Fruit fly (Drosophila melanogaster) whole organism, embryonic: ENCODE data around the gene CG13252.

Experiments
- Aef1 ChIP-seq: fragments of 200-800 bp; sonication (Bioruptor generic); IDR thresholded peaks from 3 replicates; pipeline ENCODE4 v1.3.6; 2022; ENCODE audit warnings: missing biosample characterization, missing genetic modification characterization
- CG10543 ChIP-seq: fragments of 200-800 bp; sonication (Bioruptor generic); optimal IDR thresholded peaks from 3 replicates; lab custom pipeline; 2017; ENCODE audit warnings: missing biosample characterization, mild to moderate bottlenecking, missing genetic modification characterization, moderate library complexity
- CG10959 ChIP-seq: fragments of 200-800 bp; sonication (Bioruptor generic); IDR thresholded peaks from 2 replicates; pipeline ENCODE4 v1.3.6; 2022; ENCODE audit warnings: missing biosample characterization, missing genetic modification characterization
- CG13123 ChIP-seq: fragments of 200-800 bp; sonication (Bioruptor generic); optimal IDR thresholded peaks from 2 replicates; lab custom pipeline; 2016; ENCODE audit warnings: missing biosample characterization, missing genetic modification characterization
- CG13287 ChIP-seq: fragments of 200-800 bp; sonication (Bioruptor generic); IDR thresholded peaks from 2 replicates; pipeline ENCODE4 v1.3.6; 2022; ENCODE audit warnings: missing biosample characterization, missing genetic modification characterization; ENCODE audit not compliant: partially characterized antibody
- CG1529 ChIP-seq: fragments of 200-800 bp; sonication (Bioruptor generic); optimal IDR thresholded peaks from 3 replicates; lab custom pipeline; 2018; ENCODE audit warnings: missing biosample characterization, missing genetic modification characterization
- CG15696 ChIP-seq: fragments of 200-800 bp; sonication (Bioruptor generic); optimal IDR thresholded peaks from 2 replicates; lab custom pipeline; 2019; ENCODE audit warnings: missing biosample characterization, mild to moderate bottlenecking, missing genetic modification characterization, moderate library complexity
- CG17568 ChIP-seq: fragments of 200-800 bp; sonication (Bioruptor generic); optimal IDR thresholded peaks from 2 replicates; lab custom pipeline; 2018; ENCODE audit warnings: missing biosample characterization, mild to moderate bottlenecking, missing genetic modification characterization, moderate library complexity
- CG17829 ChIP-seq: fragments of 200-800 bp; optimal IDR thresholded peaks from 2 replicates; lab custom pipeline; 2019; ENCODE audit warnings: missing biosample characterization, mild to moderate bottlenecking, missing genetic modification characterization, moderate library complexity
- CG3065 ChIP-seq: fragments of 200-800 bp; sonication (Bioruptor generic); optimal IDR thresholded peaks from 2 replicates; lab custom pipeline; 2016; ENCODE audit warnings: missing biosample characterization, missing genetic modification characterization
- CG31441 ChIP-seq: fragments of 200-800 bp; sonication (Bioruptor generic); IDR thresholded peaks from 2 replicates; pipeline ENCODE4 v1.3.6; 2022; ENCODE audit warnings: missing biosample characterization, missing genetic modification characterization
- CG3407 ChIP-seq: fragments of 200-800 bp; sonication (Bioruptor generic); optimal IDR thresholded peaks from 2 replicates; lab custom pipeline; 2018; ENCODE audit warnings: missing biosample characterization, mild to moderate bottlenecking, missing genetic modification characterization
- CG34422 ChIP-seq: fragments of 200-800 bp; sonication (Bioruptor generic); IDR thresholded peaks from 3 replicates; pipeline ENCODE4 v1.3.6; 2022; ENCODE audit warnings: missing biosample characterization, missing genetic modification characterization
- CG3847 ChIP-seq: fragments of 200-800 bp; sonication (Bioruptor generic); IDR thresholded peaks from 2 replicates; pipeline ENCODE4 v1.3.6; 2022; ENCODE audit warnings: missing biosample characterization, missing genetic modification characterization
- CG4282 ChIP-seq: fragments of 200-800 bp; sonication (Bioruptor generic); optimal IDR thresholded peaks from 2 replicates; lab custom pipeline; 2016; ENCODE audit warnings: missing biosample characterization, missing genetic modification characterization
- CG6813 ChIP-seq: fragments of 200-800 bp; sonication (Bioruptor generic); optimal IDR thresholded peaks from 2 replicates; lab custom pipeline; 2017; ENCODE audit warnings: missing biosample characterization, missing genetic modification characterization, mild to moderate bottlenecking, moderate library complexity, missing genetic modification reagents
- CG7372 ChIP-seq: fragments of 200-800 bp; sonication (Bioruptor generic); IDR thresholded peaks from 2 replicates; pipeline ENCODE4 v1.3.6; 2022; ENCODE audit warnings: missing biosample characterization, missing genetic modification characterization
- CG7987 ChIP-seq: fragments of 200-800 bp; sonication (Bioruptor generic); optimal IDR thresholded peaks from 2 replicates; lab custom pipeline; 2018; ENCODE audit warnings: missing biosample characterization, mild to moderate bottlenecking, missing genetic modification characterization, moderate library complexity
- CG8290 ChIP-seq, 3 experiments: fragments of 200-800 bp; sonication (Bioruptor generic); optimal IDR thresholded peaks; 2 replicates each; lab custom pipeline; 2016 to 2019; ENCODE audit warnings: missing biosample characterization in 3 of 3, missing genetic modification characterization in 3 of 3, mild to moderate bottlenecking in 2 of 3, moderate library complexity in 1 of 3
- CrebB ChIP-seq: fragments of 200-800 bp; sonication (Bioruptor generic); optimal IDR thresholded peaks from 3 replicates; lab custom pipeline; 2018; ENCODE audit warnings: missing biosample characterization, mild to moderate bottlenecking, missing genetic modification characterization
- Dll ChIP-seq: fragments of 200-800 bp; sonication (Bioruptor generic); IDR thresholded peaks from 4 replicates; pipeline ENCODE4 v1.3.6; 2022; ENCODE audit warnings: missing biosample characterization, missing genetic modification characterization; ENCODE audit not compliant: partially characterized antibody
- Doc3 ChIP-seq: fragments of 200-800 bp; sonication (Bioruptor generic); IDR thresholded peaks from 3 replicates; pipeline ENCODE4 v1.3.6; 2022; ENCODE audit warnings: missing biosample characterization, missing genetic modification characterization; ENCODE audit not compliant: partially characterized antibody
- Dref ChIP-seq: fragments of 200-800 bp; sonication (Bioruptor generic); IDR thresholded peaks from 2 replicates; pipeline ENCODE4 v1.3.6; 2022; ENCODE audit warnings: missing biosample characterization, missing genetic modification characterization
- E2f1 ChIP-seq: fragments of 200-800 bp; sonication (Bioruptor generic); IDR thresholded peaks from 2 replicates; pipeline ENCODE4 v1.3.6; 2022; ENCODE audit warnings: missing biosample characterization, missing genetic modification characterization
- HLH4C ChIP-seq: fragments of 200-800 bp; sonication (Bioruptor generic); IDR thresholded peaks from 3 replicates; pipeline ENCODE4 v1.3.6; 2022; ENCODE audit warnings: missing biosample characterization, missing genetic modification characterization; ENCODE audit not compliant: partially characterized antibody
- Hmx ChIP-seq: fragments of 200-800 bp; sonication (Bioruptor generic); optimal IDR thresholded peaks from 2 replicates; lab custom pipeline; 2016; ENCODE audit warnings: missing biosample characterization, missing genetic modification characterization
- Lhr ChIP-seq: fragments of 200-800 bp; sonication (Bioruptor generic); optimal IDR thresholded peaks from 3 replicates; lab custom pipeline; 2017; ENCODE audit warnings: mild to moderate bottlenecking, missing biosample characterization, missing genetic modification reagents, missing genetic modification characterization
- Usf ChIP-seq: fragments of 200-800 bp; sonication (Bioruptor generic); optimal IDR thresholded peaks from 2 replicates; lab custom pipeline; 2017; ENCODE audit warnings: missing genotype, missing biosample characterization, missing genetic modification characterization
- YL-1 ChIP-seq: fragments of 200-800 bp; sonication (Bioruptor generic); optimal IDR thresholded peaks from 3 replicates; lab custom pipeline; 2017; ENCODE audit warnings: missing biosample characterization, mild to moderate bottlenecking, missing genetic modification characterization
- ab ChIP-seq: fragments of 200-800 bp; sonication (Bioruptor generic); optimal IDR thresholded peaks from 2 replicates; lab custom pipeline; 2016; ENCODE audit warnings: missing biosample characterization, missing genetic modification characterization
- br ChIP-seq: fragments of >200 bp; optimal IDR thresholded peaks from 2 replicates; lab custom pipeline; 2017
- bsh ChIP-seq, 2 experiments: fragments of 200-800 bp; sonication (Bioruptor generic); optimal IDR thresholded peaks; 2 replicates each; lab custom pipeline; 2017 to 2018; ENCODE audit warnings: mild to moderate bottlenecking in 2 of 2, missing biosample characterization in 2 of 2, missing genetic modification characterization in 2 of 2, moderate library complexity in 1 of 2
- dm ChIP-seq: fragments of 200-800 bp; sonication (Bioruptor generic); optimal IDR thresholded peaks from 3 replicates; lab custom pipeline; 2016; ENCODE audit warnings: missing biosample characterization, missing genetic modification characterization
- gem ChIP-seq: fragments of 200-800 bp; sonication (Bioruptor generic); optimal IDR thresholded peaks from 2 replicates; lab custom pipeline; 2019; ENCODE audit warnings: missing biosample characterization, mild to moderate bottlenecking, missing genetic modification characterization, moderate library complexity
- grn ChIP-seq: fragments of 200-800 bp; sonication (Bioruptor generic); optimal IDR thresholded peaks from 3 replicates; lab custom pipeline; 2017; ENCODE audit warnings: missing biosample characterization, missing genetic modification characterization
- klu ChIP-seq: fragments of 200-800 bp; sonication (Bioruptor generic); IDR thresholded peaks from 2 replicates; pipeline ENCODE4 v1.3.6; 2022; ENCODE audit warnings: missing biosample characterization, missing genetic modification characterization
- onecut ChIP-seq: fragments of 200-800 bp; sonication (Bioruptor generic); IDR thresholded peaks from 2 replicates; pipeline ENCODE4 v1.3.6; 2022; ENCODE audit warnings: missing biosample characterization, missing genetic modification characterization
- org-1 ChIP-seq: fragments of 200-800 bp; sonication (Bioruptor generic); optimal IDR thresholded peaks from 2 replicates; lab custom pipeline; 2017; ENCODE audit warnings: missing biosample characterization, missing genetic modification characterization
- otp ChIP-seq: fragments of 200-800 bp; sonication (Bioruptor generic); IDR thresholded peaks from 3 replicates; pipeline ENCODE4, ENCODE4 v1.3.6; 2022; ENCODE audit warnings: missing biosample characterization, missing genetic modification characterization
- pnt ChIP-seq: fragments of 200-800 bp; sonication (Bioruptor generic); optimal IDR thresholded peaks from 3 replicates; lab custom pipeline; 2016; ENCODE audit warnings: missing biosample characterization, missing genetic modification characterization
- prd ChIP-seq, 3 experiments: fragments of >200 bp in 2 of 3; fragments of 200-800 bp in 1 of 3; sonication (Bioruptor generic) in 1 of 3; optimal IDR thresholded peaks in 2 of 3; IDR thresholded peaks in 1 of 3; 2 replicates in 2 of 3; 3 replicates in 1 of 3; pipeline versions ENCODE4 v1.3.6 to Lab custom; 2017 to 2022; ENCODE audit warnings: missing biosample characterization in 1 of 3, missing genetic modification characterization in 1 of 3
- rib ChIP-seq: fragments of 200-800 bp; sonication (Bioruptor generic); IDR thresholded peaks from 2 replicates; pipeline ENCODE4 v1.3.6; 2022; ENCODE audit warnings: missing biosample characterization, missing genetic modification characterization
- sd ChIP-seq: fragments of 200-800 bp; sonication (Bioruptor generic); optimal IDR thresholded peaks from 3 replicates; lab custom pipeline; 2018; ENCODE audit warnings: missing biosample characterization, mild to moderate bottlenecking, missing genetic modification characterization, moderate library complexity
- sens ChIP-seq: fragments of 200-800 bp; sonication (Bioruptor generic); peaks from one replicate; lab custom pipeline; 2016; ENCODE audit warnings: missing biosample characterization, missing genetic modification characterization
- slp2 ChIP-seq: fragments of 200-800 bp; sonication (Bioruptor generic); optimal IDR thresholded peaks from 2 replicates; lab custom pipeline; 2016; ENCODE audit warnings: missing biosample characterization, missing genetic modification characterization
- sna ChIP-seq: fragments of 200-800 bp; sonication (Bioruptor generic); IDR thresholded peaks from 2 replicates; pipeline ENCODE4 v1.3.6; 2022; ENCODE audit warnings: missing biosample characterization, missing genetic modification characterization; ENCODE audit not compliant: partially characterized antibody
- trem ChIP-seq: fragments of 200-800 bp; optimal IDR thresholded peaks from 3 replicates; lab custom pipeline; 2019; ENCODE audit warnings: missing biosample characterization, mild to moderate bottlenecking, missing genetic modification characterization, moderate library complexity
- trh ChIP-seq: fragments of 200-800 bp; sonication (Bioruptor generic); optimal IDR thresholded peaks from 2 replicates; lab custom pipeline; 2016; ENCODE audit warnings: missing biosample characterization, missing genetic modification characterization
- z ChIP-seq: fragments of 200-800 bp; sonication (Bioruptor generic); IDR thresholded peaks from 3 replicates; pipeline ENCODE4 v1.3.6; 2022; ENCODE audit warnings: missing biosample characterization, missing genetic modification characterization
- zf30C ChIP-seq: fragments of 200-800 bp; sonication (Bioruptor generic); optimal IDR thresholded peaks from 3 replicates; lab custom pipeline; 2018; ENCODE audit warnings: missing biosample characterization, mild to moderate bottlenecking, missing genetic modification characterization

The CG13252 gene

DNA sequence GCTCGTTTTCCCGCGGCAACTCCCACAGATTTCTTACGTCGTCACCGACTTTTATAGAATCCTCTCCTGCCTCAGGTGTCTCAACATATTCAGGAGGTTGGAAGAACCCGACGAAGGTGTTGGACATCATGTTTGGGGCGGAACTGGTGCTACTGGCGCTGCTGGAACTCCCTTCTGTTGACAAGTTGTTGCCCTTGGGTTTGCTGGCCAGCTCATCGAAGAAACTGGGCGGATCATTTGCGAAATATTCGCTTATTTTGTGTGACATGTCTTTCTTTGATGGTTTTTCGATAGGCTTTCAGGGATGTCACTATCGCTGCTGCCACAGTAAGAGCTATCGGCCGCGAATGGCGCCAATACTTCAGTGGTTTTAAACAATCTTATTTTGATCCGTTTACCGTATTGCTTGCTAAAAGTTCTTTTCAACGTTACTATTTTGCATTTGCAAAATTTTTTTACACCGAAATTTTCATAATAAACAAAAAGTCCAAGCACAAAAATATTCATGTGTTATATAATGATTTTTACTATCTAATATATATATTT lies 57.5 kb downstream of the CG13252 start, which contains the start of gene CG11396 (continued):
- TF ChIP-seq trem = peak; percentile 40
- TF ChIP-seq CG3847 (GFP tag; lab: Robert Waterston, UW) = peak; percentile 24; the same call in 1 of the 2 replicates
- TF ChIP-seq Lhr (GFP tag; lab: Kevin White, UChicago) = no peak
- no peak for TF ChIP-seq org-1 (GFP tag; lab: Kevin White, UChicago)
- TF ChIP-seq Doc3 = peak; percentile 90
- peak; percentile 52 for TF ChIP-seq sens
- no peak for TF ChIP-seq onecut (GFP tag; lab: Robert Waterston, UW)
- no peak for TF ChIP-seq klu
- TF ChIP-seq E2f1 (GFP tag; lab: Robert Waterston, UW) = no peak
- 0 out of 2 replicates have a peak, but pooled peaks have one; percentile 14 for TF ChIP-seq rib
- TF ChIP-seq CG4282 (GFP tag; lab: Kevin White, UChicago) = no peak
- no peak for TF ChIP-seq slp2 (GFP tag; lab: Kevin White, UChicago)
- TF ChIP-seq Hmx (GFP tag; lab: Kevin White, UChicago) = no peak
- TF ChIP-seq Dref (GFP tag; lab: Robert Waterston, UW) = peak; percentile 80
- TF ChIP-seq CG7372 (GFP tag; lab: Robert Waterston, UW) = no peak
- no peak for TF ChIP-seq CG10543 (GFP tag; lab: Kevin White, UChicago)
- TF ChIP-seq YL-1 = peak; percentile 10
- no peak for TF ChIP-seq CG6813 (GFP tag; lab: Kevin White, UChicago)
- no peak for TF ChIP-seq CG7987 (GFP tag; lab: Kevin White, UChicago)
- no peak for TF ChIP-seq gem (tag; lab: Kevin White, UChicago)
- TF ChIP-seq zf30C (GFP tag; lab: Kevin White, UChicago) = no peak
- peak; percentile 94 for TF ChIP-seq Dll (GFP tag; lab: Robert Waterston, UW)
- no peak for TF ChIP-seq CG13123 (GFP tag; lab: Kevin White, UChicago)
- no peak for TF ChIP-seq CG1529 (GFP tag; lab: Kevin White, UChicago)
- TF ChIP-seq HLH4C (GFP tag; lab: Robert Waterston, UW) = peak; percentile 88
- no peak for TF ChIP-seq Aef1
- TF ChIP-seq dm (GFP tag; lab: Kevin White, UChicago) = no peak
- no peak for TF ChIP-seq pnt (GFP tag; lab: Kevin White, UChicago)
- TF ChIP-seq br = no peak
- TF ChIP-seq ab (GFP tag; lab: Kevin White, UChicago) = no peak
- TF ChIP-seq z = no peak
- TF ChIP-seq prd (optimal IDR thresholded peaks at IDR 0.05; lab: Kevin White, UChicago) = no peak
- no peak for TF ChIP-seq prd (GFP tag; IDR thresholded peaks at IDR 0.05; lab: Robert Waterston, UW)
- TF ChIP-seq bsh (GFP tag; optimal IDR thresholded peaks at IDR 0.05; lab: Kevin White, UChicago) = no peak
- TF ChIP-seq sd (tag; lab: Kevin White, UChicago) = no peak
- TF ChIP-seq CG15696 (tag; lab: Kevin White, UChicago) = no peak
- no peak for TF ChIP-seq CG3065
- no peak for TF ChIP-seq otp (GFP tag; lab: Robert Waterston, UW)
- peak; percentile 24 for TF ChIP-seq CG8290 (GFP tag; optimal IDR thresholded peaks at IDR 0.05; lab: Kevin White, UChicago)
- no peak for TF ChIP-seq CG8290 (tag; optimal IDR thresholded peaks at IDR 0.05; lab: Kevin White, UChicago)
- TF ChIP-seq CrebB (tag; lab: Kevin White, UChicago) = no peak
- TF ChIP-seq CG3407 (GFP tag; lab: Kevin White, UChicago) = no peak
- TF ChIP-seq CG34422 (GFP tag; lab: Robert Waterston, UW) = no peak
- peak; percentile 88 for TF ChIP-seq sna (GFP tag; lab: Robert Waterston, UW)
- TF ChIP-seq grn (GFP tag; lab: Kevin White, UChicago) = no peak
- no peak for TF ChIP-seq trh (GFP tag; lab: Kevin White, UChicago)
- no peak for TF ChIP-seq CG31441 (GFP tag; lab: Robert Waterston, UW)
- TF ChIP-seq CG10959 = no peak
- no peak for TF ChIP-seq Usf (GFP tag; lab: Kevin White, UChicago)
- peak; percentile 0 for TF ChIP-seq CG17829
- TF ChIP-seq CG13287 (GFP tag; lab: Robert Waterston, UW) = peak; percentile 97
- no peak for TF ChIP-seq CG17568 (GFP tag; lab: Kevin White, UChicago)
